Worm (Caenorhabditis elegans): ENCODE results near the gene sel-10.

DNA sequence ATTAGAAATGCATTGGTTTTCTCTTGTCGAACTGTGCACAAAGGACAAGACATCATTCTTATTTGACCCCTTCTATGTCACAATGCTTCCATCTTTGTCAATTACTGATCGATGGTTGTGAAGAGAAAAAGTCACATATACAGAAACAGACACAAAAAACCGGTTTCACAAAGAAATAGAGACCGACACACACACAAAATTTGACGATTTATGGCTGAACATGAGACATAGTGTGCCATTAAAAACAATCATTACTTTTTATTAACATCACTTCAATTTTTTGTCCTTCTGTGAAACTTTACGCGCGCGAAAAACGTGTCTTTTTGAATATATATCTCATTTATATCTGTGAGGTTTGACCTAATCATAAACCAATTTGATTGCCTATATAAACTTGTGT lies 28.6 kb upstream of the sel-10 start:
- TF ChIP-seq ceh-43 (GFP tag; optimal IDR thresholded peaks at IDR 0.05) (no peak), lsy-2 (tag; optimal IDR thresholded peaks at IDR 0.05) (no peak), bed-3 (GFP tag; optimal IDR thresholded peaks at IDR 0.05) (no peak), unc-39 (tag; optimal IDR thresholded peaks at IDR 0.05) (no peak), nhr-28 (tag; optimal IDR thresholded peaks at IDR 0.05) (no peak), nhr-237 (tag; optimal IDR thresholded peaks at IDR 0.05) (no peak), sem-2 (GFP tag; optimal IDR thresholded peaks at IDR 0.05) (no peak), unc-120 (tag; optimal IDR thresholded peaks at IDR 0.05; ENCODE audit: poor library complexity, severe bottlenecking) (no peak), pha-4 (tag; optimal IDR thresholded peaks at IDR 0.05) (no peak), elt-3 (tag; optimal IDR thresholded peaks at IDR 0.05) (no peak), unc-62 (GFP tag; optimal IDR thresholded peaks at IDR 0.05) (no peak), flh-1 (GFP tag; optimal IDR thresholded peaks at IDR 0.05) (no peak)

All from whole organism, mixed stage, embryonic.